Fruit fly (Drosophila melanogaster): ENCODE data around the gene Ufd4.

Gene Ufd4

dm6 chr2L:10339841-10340240 is 47.7 kb upstream of the Ufd4 start:
- no peak for TF ChIP-seq Eip93F (GFP tag; optimal IDR thresholded peaks at IDR 0.05)
- no peak for TF ChIP-seq spab (GFP tag; optimal IDR thresholded peaks at IDR 0.05)
- peak; percentile 24 for TF ChIP-seq Eip78C (GFP tag)
- TF ChIP-seq svp (GFP tag), result peak; percentile 71

dm6 chr2L:10339212-10339721 is 47.1 kb upstream of the Ufd4 start, which contains the start of gene SamDC:
TSS of gene SamDC (plus strand) at chr2L:10339457.
- TF ChIP-seq spab (GFP tag; optimal IDR thresholded peaks at IDR 0.05) (no peak), CG6792 (GFP tag; optimal IDR thresholded peaks at IDR 0.05) (no peak), CG32006 (GFP tag; optimal IDR thresholded peaks at IDR 0.05) (no peak), CG7368 (GFP tag; optimal IDR thresholded peaks at IDR 0.05) (no peak), CG10631 (GFP tag; optimal IDR thresholded peaks at IDR 0.05) (peak; percentile 45), CG31627 (GFP tag; optimal IDR thresholded peaks at IDR 0.05) (no peak), CG34406 (GFP tag; optimal IDR thresholded peaks at IDR 0.05) (no peak), CG3032 (tag; optimal IDR thresholded peaks at IDR 0.05) (peak; percentile 38), Sox15 (GFP tag; optimal IDR thresholded peaks at IDR 0.05) (no peak), CG11762 (GFP tag; optimal IDR thresholded peaks at IDR 0.05; ENCODE audit: insufficient read depth) (no peak), CG8319 (GFP tag; optimal IDR thresholded peaks at IDR 0.05) (no peak), Eip93F (GFP tag; optimal IDR thresholded peaks at IDR 0.05) (peak; percentile 25), CG6163 (GFP tag; IDR thresholded peaks at IDR 0.05) (no peak), eg (GFP tag; IDR thresholded peaks at IDR 0.05) (no peak), lz (GFP tag; optimal IDR thresholded peaks at IDR 0.05) (peak; percentile 15), fkh (GFP tag; optimal IDR thresholded peaks at IDR 0.05) (peak; percentile 78), CG11294 (GFP tag; IDR thresholded peaks at IDR 0.05) (no peak), CG1621 (tag; optimal IDR thresholded peaks at IDR 0.05) (no peak), Smox (GFP tag; optimal IDR thresholded peaks at IDR 0.05) (peak; percentile 25), Hr39 (GFP tag; optimal IDR thresholded peaks at IDR 0.05) (no peak), Met (GFP tag; optimal IDR thresholded peaks at IDR 0.05) (peak; percentile 18), Eip78C (GFP tag) (peak; percentile 73), Lpt (GFP tag; optimal IDR thresholded peaks at IDR 0.05) (peak; percentile 16), dsx (GFP tag; optimal IDR thresholded peaks at IDR 0.05; ENCODE audit: poor library complexity, severe bottlenecking) (peak; percentile 19), CG6808 (GFP tag; optimal IDR thresholded peaks at IDR 0.05) (no peak), CG8632 (GFP tag; optimal IDR thresholded peaks at IDR 0.05) (no peak), CG11902 (GFP tag; optimal IDR thresholded peaks at IDR 0.05) (no peak), pdm3 (GFP tag; optimal IDR thresholded peaks at IDR 0.05) (peak; percentile 39), net (GFP tag; optimal IDR thresholded peaks at IDR 0.05) (peak; percentile 13), cyc (GFP tag; optimal IDR thresholded peaks at IDR 0.05) (peak; percentile 1), Sox14 (GFP tag; optimal IDR thresholded peaks at IDR 0.05) (peak; percentile 58), CG6854 (GFP tag; optimal IDR thresholded peaks at IDR 0.05) (peak; percentile 19), CG3919 (GFP tag; optimal IDR thresholded peaks at IDR 0.05) (peak; percentile 21), Hr38 (GFP tag; optimal IDR thresholded peaks at IDR 0.05) (no peak), CG10669 (GFP tag; optimal IDR thresholded peaks at IDR 0.05) (no peak), OdsH (GFP tag; optimal IDR thresholded peaks at IDR 0.05) (peak; percentile 31), Ets21C (GFP tag; optimal IDR thresholded peaks at IDR 0.05) (no peak), ss (GFP tag; optimal IDR thresholded peaks at IDR 0.05) (no peak), topi (GFP tag; optimal IDR thresholded peaks at IDR 0.05) (peak; percentile 37), Gug (GFP tag; IDR thresholded peaks at IDR 0.05) (no peak), CG8119 (GFP tag; IDR thresholded peaks at IDR 0.05) (no peak), Hr4 (GFP tag; optimal IDR thresholded peaks at IDR 0.05) (peak; percentile 28), CG9139 (GFP tag; optimal IDR thresholded peaks at IDR 0.05) (no peak), fd85E (GFP tag; optimal IDR thresholded peaks at IDR 0.05) (no peak), acj6 (GFP tag; optimal IDR thresholded peaks at IDR 0.05) (peak; percentile 30), Ets96B (tag; optimal IDR thresholded peaks at IDR 0.05) (no peak), vri (GFP tag; optimal IDR thresholded peaks at IDR 0.05) (peak; percentile 44), salr (GFP tag; optimal IDR thresholded peaks at IDR 0.05) (peak in 1 of 2 experiments; percentile 33), CG15336 (GFP tag; IDR thresholded peaks at IDR 0.05) (peak; percentile 63)

All from whole organism, prepupa.